Worm (Caenorhabditis elegans): Measurements from ENCODE around the gene F13B6.3.

- no peak for TF ChIP-seq pqm-1 (tag; optimal IDR thresholded peaks at IDR 0.05)
- no peak for TF ChIP-seq elt-3 (tag; optimal IDR thresholded peaks at IDR 0.05)
- no peak for TF ChIP-seq ceh-82 (tag; optimal IDR thresholded peaks at IDR 0.05)
- TF ChIP-seq aly-2 (tag; optimal IDR thresholded peaks at IDR 0.05), result no peak
- TF ChIP-seq pha-4 (tag; optimal IDR thresholded peaks at IDR 0.05), result no peak
- TF ChIP-seq unc-62 (GFP tag; optimal IDR thresholded peaks at IDR 0.05), result no peak
- no peak for TF ChIP-seq egl-27 (tag; optimal IDR thresholded peaks at IDR 0.05)
- no peak for TF ChIP-seq zag-1 (tag; optimal IDR thresholded peaks at IDR 0.05)
- no peak for TF ChIP-seq nhr-77 (tag; optimal IDR thresholded peaks at IDR 0.05)
Observed at ce11 chrIV:7501337-7501736, 35.6 kb upstream of the F13B6.3 start, which contains the start of gene F55G1.15.

Measured in whole organism, L3 larva.